Worm (Caenorhabditis elegans) whole organism, L2 larva: ENCODE data around the gene pfd-5.
A peak's percentile ranks its signal among the peaks of the same experiment; 100 is the strongest.

Experiments used
- C34F6.9 ChIP-seq: fragments of 150-350 bp; optimal IDR thresholded peaks from 2 replicates; lab custom pipeline; 2014; ENCODE audit warnings: missing biosample characterization, missing genetic modification characterization
- F13H6.1 ChIP-seq: sonication (generic microtip); optimal IDR thresholded peaks from 2 replicates; lab custom pipeline; 2016; ENCODE audit warnings: missing genetic modification characterization, missing compliant biosample characterization
- R02D3.7 ChIP-seq: fragments of 150-350 bp; optimal IDR thresholded peaks from 2 replicates; lab custom pipeline; 2014; ENCODE audit warnings: missing biosample characterization, missing genetic modification characterization
- Y55F3AM.14 ChIP-seq: fragments of 200-800 bp; sonication (Bioruptor generic); optimal IDR thresholded peaks from 2 replicates; lab custom pipeline; 2018; ENCODE audit warnings: mild to moderate bottlenecking, missing genetic modification characterization, missing compliant biosample characterization
- ZK546.5 ChIP-seq: sonication (generic microtip); optimal IDR thresholded peaks from 2 replicates; lab custom pipeline; 2017; ENCODE audit warnings: missing biosample characterization, missing genetic modification characterization
- aly-2 ChIP-seq: fragments of 150-350 bp; optimal IDR thresholded peaks from 2 replicates; lab custom pipeline; 2014; ENCODE audit warnings: missing biosample characterization, missing genetic modification characterization
- blmp-1 ChIP-seq: sonication (generic microtip); optimal IDR thresholded peaks from 2 replicates; lab custom pipeline; 2017; ENCODE audit warnings: missing genetic modification characterization, mild to moderate bottlenecking, missing compliant biosample characterization, antibody characterized with exemption, moderate library complexity; ENCODE audit not compliant: insufficient read depth
- ceh-16 ChIP-seq: fragments of 150-350 bp; optimal IDR thresholded peaks from 2 replicates; lab custom pipeline; 2014; ENCODE audit warnings: missing biosample characterization, missing genetic modification characterization
- crh-2 ChIP-seq: sonication (generic microtip); optimal IDR thresholded peaks from 2 replicates; lab custom pipeline; 2017; ENCODE audit warnings: missing biosample characterization, missing genetic modification characterization
- dmd-4 ChIP-seq: sonication (generic microtip); optimal IDR thresholded peaks from 2 replicates; lab custom pipeline; 2017; ENCODE audit warnings: missing biosample characterization, missing genetic modification characterization
- egl-27 ChIP-seq: sonication (generic microtip); optimal IDR thresholded peaks from 3 replicates; lab custom pipeline; 2017; ENCODE audit warnings: missing biosample characterization, missing genetic modification reagents, missing genetic modification characterization
- elt-1 ChIP-seq: fragments of 150-350 bp; optimal IDR thresholded peaks from 2 replicates; lab custom pipeline; 2014; ENCODE audit warnings: missing biosample characterization, missing genetic modification characterization
- elt-3 ChIP-seq: sonication (generic microtip); optimal IDR thresholded peaks from 2 replicates; lab custom pipeline; 2017; ENCODE audit warnings: missing biosample characterization, missing genetic modification characterization
- fos-1 ChIP-seq: fragments of 150-350 bp; optimal IDR thresholded peaks from 2 replicates; lab custom pipeline; 2014; ENCODE audit warnings: missing biosample characterization, missing genetic modification characterization
- gmeb-1 ChIP-seq: fragments of 150-350 bp; optimal IDR thresholded peaks from 2 replicates; lab custom pipeline; 2014; ENCODE audit warnings: missing biosample characterization, missing genetic modification characterization
- lin-11 ChIP-seq: fragments of 150-350 bp; sonication (generic microtip); optimal IDR thresholded peaks from 2 replicates; lab custom pipeline; 2014; ENCODE audit warnings: missing biosample characterization, missing genetic modification characterization, inconsistent platforms, mixed read lengths
- lin-13 ChIP-seq: fragments of 150-350 bp; optimal IDR thresholded peaks from 2 replicates; lab custom pipeline; 2014; ENCODE audit warnings: missing biosample characterization, missing genetic modification reagents, missing genetic modification characterization
- lin-39 ChIP-seq: fragments of 150-350 bp; optimal IDR thresholded peaks from 2 replicates; lab custom pipeline; 2014; ENCODE audit warnings: missing biosample characterization, missing genetic modification reagents, missing genetic modification characterization
- lsy-2 ChIP-seq, 2 experiments: fragments of 150-350 bp in 1 of 2; sonication (generic microtip) in 1 of 2; optimal IDR thresholded peaks; 2 replicates each; lab custom pipeline; 2014 to 2017; ENCODE audit warnings: missing biosample characterization in 2 of 2, missing genetic modification characterization in 2 of 2
- mab-5 ChIP-seq: fragments of 150-350 bp; optimal IDR thresholded peaks from 2 replicates; lab custom pipeline; 2014; ENCODE audit warnings: missing biosample characterization, missing genetic modification characterization
- mdl-1 ChIP-seq, 2 experiments: fragments of 150-350 bp in 1 of 2; sonication (generic microtip) in 1 of 2; optimal IDR thresholded peaks; 2 replicates each; lab custom pipeline; 2017; ENCODE audit warnings: missing biosample characterization in 2 of 2, missing genetic modification characterization in 2 of 2
- nhr-10 ChIP-seq: sonication (generic microtip); optimal IDR thresholded peaks from 2 replicates; lab custom pipeline; 2017; ENCODE audit warnings: missing biosample characterization, missing genetic modification characterization
- nhr-12 ChIP-seq: fragments of 150-350 bp; optimal IDR thresholded peaks from 2 replicates; lab custom pipeline; 2014; ENCODE audit warnings: missing biosample characterization, missing genetic modification characterization
- nhr-129 ChIP-seq: fragments of 150-350 bp; optimal IDR thresholded peaks from 2 replicates; lab custom pipeline; 2014; ENCODE audit warnings: missing biosample characterization, missing genetic modification characterization
- nhr-21 ChIP-seq: fragments of 150-350 bp; optimal IDR thresholded peaks from 2 replicates; lab custom pipeline; 2014; ENCODE audit warnings: missing biosample characterization, missing genetic modification characterization
- nhr-23 ChIP-seq: fragments of 150-350 bp; optimal IDR thresholded peaks from 2 replicates; lab custom pipeline; 2014; ENCODE audit warnings: missing biosample characterization, missing genetic modification reagents, missing genetic modification characterization
- nhr-237 ChIP-seq: fragments of 150-350 bp; optimal IDR thresholded peaks from 2 replicates; lab custom pipeline; 2014; ENCODE audit warnings: missing biosample characterization, missing genetic modification characterization
- nhr-25 ChIP-seq: fragments of 150-350 bp; sonication (generic microtip); optimal IDR thresholded peaks from 3 replicates; lab custom pipeline; 2014; ENCODE audit warnings: missing biosample characterization, missing genetic modification characterization
- nhr-6 ChIP-seq: fragments of 150-350 bp; optimal IDR thresholded peaks from 2 replicates; lab custom pipeline; 2014; ENCODE audit warnings: missing biosample characterization, missing genetic modification characterization
- nhr-77 ChIP-seq: fragments of 150-350 bp; optimal IDR thresholded peaks from 2 replicates; lab custom pipeline; 2014; ENCODE audit warnings: missing biosample characterization, missing genetic modification characterization
- peb-1 ChIP-seq: fragments of 150-350 bp; optimal IDR thresholded peaks from 2 replicates; lab custom pipeline; 2014; ENCODE audit warnings: missing biosample characterization, missing genetic modification characterization
- skn-1 ChIP-seq: sonication (generic microtip); optimal IDR thresholded peaks from 2 replicates; lab custom pipeline; 2017; ENCODE audit warnings: missing biosample characterization, missing genetic modification characterization
- sma-3 ChIP-seq: sonication (generic microtip); optimal IDR thresholded peaks from 2 replicates; lab custom pipeline; 2016; ENCODE audit warnings: missing genetic modification reagents, missing genetic modification characterization, missing compliant biosample characterization
- sma-9 ChIP-seq, 2 experiments: fragments of 150-350 bp in 1 of 2; sonication (generic microtip) in 1 of 2; optimal IDR thresholded peaks; 2 replicates each; lab custom pipeline; 2014 to 2016; ENCODE audit warnings: missing genetic modification characterization in 2 of 2, mild to moderate bottlenecking in 1 of 2, missing biosample characterization in 1 of 2, missing compliant biosample characterization in 1 of 2, missing genetic modification reagents in 1 of 2, moderate library complexity in 1 of 2
- snpc-4 ChIP-seq: fragments of 150-350 bp; optimal IDR thresholded peaks from 2 replicates; lab custom pipeline; 2014; ENCODE audit warnings: missing biosample characterization, missing genetic modification characterization
- unc-55 ChIP-seq: fragments of 150-350 bp; sonication (generic microtip); optimal IDR thresholded peaks from 3 replicates; lab custom pipeline; 2014; ENCODE audit warnings: missing biosample characterization, missing genetic modification reagents, missing genetic modification characterization
- unc-62 ChIP-seq: fragments of 150-350 bp; optimal IDR thresholded peaks from 2 replicates; lab custom pipeline; 2014; ENCODE audit warnings: missing biosample characterization, missing genetic modification reagents, missing genetic modification characterization
- ztf-1 ChIP-seq: fragments of 200-800 bp; sonication (Bioruptor generic); conservative IDR thresholded peaks from 2 replicates; pipeline ENCODE4 v1.3.6; 2022; ENCODE audit warnings: missing genetic modification characterization, missing compliant biosample characterization
- ztf-11 ChIP-seq: sonication (generic microtip); optimal IDR thresholded peaks from 2 replicates; lab custom pipeline; 2017; ENCODE audit warnings: missing biosample characterization, missing genetic modification characterization
- ztf-4 ChIP-seq: fragments of 150-350 bp; optimal IDR thresholded peaks from 2 replicates; lab custom pipeline; 2014; ENCODE audit warnings: missing biosample characterization, missing genetic modification characterization

The pfd-5 gene

ce11 chrIII:7166664-7167567 is 31.8 kb downstream of the pfd-5 start (continued):
- TF ChIP-seq nhr-21, result no peak
- no peak for TF ChIP-seq lin-39 (tag; lab: Kevin White, UChicago)
- TF ChIP-seq sma-3 (GFP tag; lab: Kevin White, UChicago), result no peak
- no peak for TF ChIP-seq R02D3.7 (tag; lab: Kevin White, UChicago)
- TF ChIP-seq aly-2 (tag; lab: Kevin White, UChicago), result no peak
- TF ChIP-seq crh-2 (tag; lab: Kevin White, UChicago), result peak; percentile 71
- no peak for TF ChIP-seq ztf-11 (tag; lab: Kevin White, UChicago)
- TF ChIP-seq egl-27 (tag; lab: Kevin White, UChicago), result peak; percentile 74
- peak; percentile 5 for TF ChIP-seq nhr-25 (tag; lab: Kevin White, UChicago)
- TF ChIP-seq nhr-129, result peak; percentile 76
- no peak for TF ChIP-seq blmp-1

ce11 chrIII:7165816-7166229 is 32.9 kb downstream of the pfd-5 start:
- TF ChIP-seq fos-1 (tag; lab: Kevin White, UChicago), result peak; percentile 95
- peak; percentile 43 for TF ChIP-seq egl-27 (tag; lab: Kevin White, UChicago)
- TF ChIP-seq snpc-4 (tag; lab: Kevin White, UChicago), result no peak
- no peak for TF ChIP-seq nhr-77 (tag; lab: Kevin White, UChicago)
- TF ChIP-seq ztf-4 (tag; lab: Kevin White, UChicago), result no peak
- TF ChIP-seq ceh-16 (tag; lab: Kevin White, UChicago), result no peak
- peak; percentile 71 for TF ChIP-seq blmp-1
- peak; percentile 80 for TF ChIP-seq C34F6.9
- peak in 1 of 2 experiments; percentile 21 for TF ChIP-seq mdl-1 (tag; optimal IDR thresholded peaks at IDR 0.05; lab: Kevin White, UChicago)
- TF ChIP-seq crh-2 (tag; lab: Kevin White, UChicago), result peak; percentile 87
- TF ChIP-seq lin-11, result no peak
- TF ChIP-seq nhr-129, result peak; percentile 76
- TF ChIP-seq gmeb-1, result peak; percentile 52
- peak; percentile 73 for TF ChIP-seq sma-9 (GFP tag; optimal IDR thresholded peaks at IDR 0.05; lab: Kevin White, UChicago)
- TF ChIP-seq sma-9 (tag; optimal IDR thresholded peaks at IDR 0.05; lab: Kevin White, UChicago), result no peak
- TF ChIP-seq F13H6.1 (tag; lab: Kevin White, UChicago), result peak; percentile 51
- TF ChIP-seq mab-5 (tag; lab: Kevin White, UChicago), result no peak
- TF ChIP-seq lsy-2 (tag; optimal IDR thresholded peaks at IDR 0.05; lab: Kevin White, UChicago), result peak in 1 of 2 experiments; percentile 50
- peak; percentile 57 for TF ChIP-seq unc-55 (GFP tag; lab: Kevin White, UChicago)

- TF ChIP-seq blmp-1, result no peak
- TF ChIP-seq nhr-237 (tag; lab: Kevin White, UChicago), result no peak
- no peak for TF ChIP-seq ZK546.5
- no peak for TF ChIP-seq lin-39 (tag; lab: Kevin White, UChicago)
- TF ChIP-seq nhr-6 (tag; lab: Kevin White, UChicago), result no peak
- no peak for TF ChIP-seq dmd-4
- TF ChIP-seq egl-27 (tag; lab: Kevin White, UChicago), result no peak
- TF ChIP-seq gmeb-1, result no peak
These were observed 33.4 kb downstream of the pfd-5 start for ce11 chrIII:7165276-7165675.

ce11 chrIII:7162065-7162762 is 36.5 kb downstream of the pfd-5 start, which contains the start of the genes syf-2 and K04G7.1:
Gene syf-2, minus strand, starts transcription at chrIII:7162115.
Gene K04G7.1, plus strand, starts transcription at chrIII:7162712.
- TF ChIP-seq elt-1 (tag; lab: Kevin White, UChicago) (no peak), skn-1 (peak; percentile 19), F13H6.1 (tag; lab: Kevin White, UChicago) (peak; percentile 78), mdl-1 (tag; optimal IDR thresholded peaks at IDR 0.05; lab: Kevin White, UChicago) (peak in 1 of 2 experiments; percentile 67), elt-3 (tag; lab: Kevin White, UChicago) (no peak), lin-13 (GFP tag; lab: Kevin White, UChicago) (peak; percentile 99), nhr-6 (tag; lab: Kevin White, UChicago) (peak; percentile 69), lin-11 (peak; percentile 87), nhr-10 (no peak), ztf-1 (GFP tag; lab: Robert Waterston, UW) (no peak), nhr-23 (tag; lab: Kevin White, UChicago) (no peak), mab-5 (tag; lab: Kevin White, UChicago) (peak; percentile 79), ztf-11 (tag; lab: Kevin White, UChicago) (no peak), peb-1 (no peak), dmd-4 (no peak), nhr-21 (peak; percentile 86), aly-2 (tag; lab: Kevin White, UChicago) (no peak), nhr-12 (tag; lab: Kevin White, UChicago) (no peak), nhr-77 (tag; lab: Kevin White, UChicago) (peak; percentile 32), blmp-1 (peak; percentile 63), C34F6.9 (peak; percentile 94), unc-55 (GFP tag; lab: Kevin White, UChicago) (peak; percentile 98), lin-39 (tag; lab: Kevin White, UChicago) (peak; percentile 3), lsy-2 (tag; optimal IDR thresholded peaks at IDR 0.05; lab: Kevin White, UChicago) (peak; percentile 78 to 96), crh-2 (tag; lab: Kevin White, UChicago) (peak; percentile 94), ZK546.5 (peak; percentile 12), Y55F3AM.14 (no peak), nhr-237 (tag; lab: Kevin White, UChicago) (no peak), sma-9 (GFP tag; optimal IDR thresholded peaks at IDR 0.05; lab: Kevin White, UChicago) (peak; percentile 83), sma-9 (tag; optimal IDR thresholded peaks at IDR 0.05; lab: Kevin White, UChicago) (no peak), unc-62 (GFP tag; lab: Kevin White, UChicago) (no peak)
